Worm (Caenorhabditis elegans) whole organism, L1 larva: ENCODE data around the gene lsm-8.

Experiments
- C16A3.4 ChIP-seq: fragments of 150-350 bp; optimal IDR thresholded peaks from 2 replicates; lab custom pipeline; 2014; ENCODE audit warnings: missing biosample characterization, missing genetic modification characterization
- aha-1 ChIP-seq: fragments of 150-350 bp; optimal IDR thresholded peaks from 2 replicates; lab custom pipeline; 2014; ENCODE audit warnings: missing biosample characterization, missing genetic modification characterization
- blmp-1 ChIP-seq: fragments of 150-350 bp; optimal IDR thresholded peaks from 2 replicates; lab custom pipeline; 2014; ENCODE audit warnings: missing biosample characterization, missing genetic modification characterization
- ces-1 ChIP-seq: fragments of 150-350 bp; optimal IDR thresholded peaks from 2 replicates; lab custom pipeline; 2014; ENCODE audit warnings: missing biosample characterization, missing genetic modification reagents, missing genetic modification characterization
- dpl-1 ChIP-seq, 3 experiments: fragments of 150-350 bp in 2 of 3; sonication (generic microtip) in 1 of 3; optimal IDR thresholded peaks; 2 replicates each; lab custom pipeline; 2014 to 2017; ENCODE audit warnings: missing biosample characterization in 3 of 3, missing genetic modification characterization in 3 of 3, missing genetic modification reagents in 3 of 3
- efl-1 ChIP-seq, 4 experiments: fragments of 150-350 bp; optimal IDR thresholded peaks in 3 of 4; peaks in 1 of 4; 1 replicate in 1 of 4; 2 replicates in 3 of 4; lab custom pipeline; 2014; ENCODE audit warnings: missing biosample characterization in 2 of 4, missing genetic modification characterization in 2 of 4, missing genetic modification reagents in 2 of 4
- egl-13 ChIP-seq: sonication (generic microtip); optimal IDR thresholded peaks from 2 replicates; lab custom pipeline; 2016; ENCODE audit warnings: missing genotype, missing genetic modification reagents, missing genetic modification characterization, missing compliant biosample characterization
- elt-2 ChIP-seq: sonication (generic microtip); optimal IDR thresholded peaks from 2 replicates; lab custom pipeline; 2016; ENCODE audit warnings: missing genetic modification characterization, mild to moderate bottlenecking, inconsistent platforms, missing compliant biosample characterization, missing genetic modification reagents
- fos-1 ChIP-seq: fragments of 150-350 bp; optimal IDR thresholded peaks from 2 replicates; lab custom pipeline; 2014; ENCODE audit warnings: missing biosample characterization, missing genetic modification characterization
- hlh-4 ChIP-seq: sonication (generic microtip); optimal IDR thresholded peaks from 2 replicates; lab custom pipeline; 2016; ENCODE audit warnings: mild to moderate bottlenecking, missing genetic modification characterization, missing compliant biosample characterization
- isw-1 ChIP-seq: fragments of 200-800 bp; sonication (Bioruptor generic); IDR thresholded peaks from 2 replicates; pipeline ENCODE4 v1.3.6; 2022; ENCODE audit warnings: missing genetic modification characterization, missing compliant biosample characterization
- lin-14 ChIP-seq: fragments of 200-800 bp; sonication (Bioruptor generic); optimal IDR thresholded peaks from 2 replicates; lab custom pipeline; 2018; ENCODE audit warnings: mild to moderate bottlenecking, missing genetic modification characterization, moderate library complexity, missing compliant biosample characterization
- lin-15B ChIP-seq: fragments of 150-350 bp; sonication (generic microtip); optimal IDR thresholded peaks from 3 replicates; lab custom pipeline; 2014; ENCODE audit warnings: missing biosample characterization, missing genetic modification characterization
- lin-35 ChIP-seq, 2 experiments: fragments of 150-350 bp; optimal IDR thresholded peaks; 2 replicates each; lab custom pipeline; 2014; ENCODE audit warnings: missing biosample characterization in 2 of 2, missing genetic modification characterization in 2 of 2, missing genetic modification reagents in 2 of 2
- lsy-2 ChIP-seq, 2 experiments: fragments of 150-350 bp; optimal IDR thresholded peaks; 2 replicates each; lab custom pipeline; 2014; ENCODE audit warnings: missing biosample characterization in 2 of 2, missing genetic modification characterization in 2 of 2
- mab-9 ChIP-seq: fragments of 200-800 bp; sonication (Bioruptor generic); IDR thresholded peaks from 2 replicates; pipeline ENCODE4 v1.3.6; 2022; ENCODE audit warnings: missing genetic modification reagents, missing genetic modification characterization, missing compliant biosample characterization
- mdl-1 ChIP-seq, 2 experiments: fragments of 150-350 bp; optimal IDR thresholded peaks; 2 replicates each; lab custom pipeline; 2014 to 2017; ENCODE audit warnings: missing biosample characterization in 2 of 2, missing genetic modification characterization in 2 of 2, inconsistent platforms in 1 of 2
- mep-1 ChIP-seq: fragments of 150-350 bp; optimal IDR thresholded peaks from 2 replicates; lab custom pipeline; 2014; ENCODE audit warnings: missing biosample characterization, missing genetic modification characterization
- nhr-11 ChIP-seq: fragments of 150-350 bp; optimal IDR thresholded peaks from 2 replicates; lab custom pipeline; 2014; ENCODE audit warnings: missing biosample characterization, missing genetic modification characterization
- nhr-19 ChIP-seq: fragments of 200-800 bp; sonication (Bioruptor generic); conservative IDR thresholded peaks from 2 replicates; pipeline ENCODE4 v1.3.6; 2022; ENCODE audit warnings: missing genetic modification characterization, missing compliant biosample characterization
- nhr-47 ChIP-seq: sonication (generic microtip); optimal IDR thresholded peaks from 2 replicates; lab custom pipeline; 2016; ENCODE audit warnings: mild to moderate bottlenecking, missing genetic modification characterization, moderate library complexity, missing compliant biosample characterization
- pax-3 ChIP-seq: fragments of 200-800 bp; sonication (Bioruptor generic); optimal IDR thresholded peaks from 2 replicates; lab custom pipeline; 2018; ENCODE audit warnings: mild to moderate bottlenecking, missing genetic modification characterization, moderate library complexity, missing compliant biosample characterization
- sox-4 ChIP-seq: sonication (generic microtip); optimal IDR thresholded peaks from 2 replicates; lab custom pipeline; 2016; ENCODE audit warnings: missing genetic modification characterization, missing compliant biosample characterization
- swsn-7 ChIP-seq: sonication (generic microtip); optimal IDR thresholded peaks from 2 replicates; lab custom pipeline; 2016; ENCODE audit warnings: missing genetic modification characterization, missing compliant biosample characterization
- tbx-2 ChIP-seq: sonication (generic microtip); optimal IDR thresholded peaks from 2 replicates; lab custom pipeline; 2016; ENCODE audit warnings: missing genetic modification characterization, missing compliant biosample characterization
- unc-130 ChIP-seq: fragments of 150-350 bp; optimal IDR thresholded peaks from 2 replicates; lab custom pipeline; 2017; ENCODE audit warnings: missing biosample characterization, missing genetic modification characterization, inconsistent platforms
- unc-62 ChIP-seq: fragments of 150-350 bp; optimal IDR thresholded peaks from 2 replicates; lab custom pipeline; 2014; ENCODE audit warnings: missing biosample characterization, missing genetic modification reagents, missing genetic modification characterization
- unc-86 ChIP-seq: sonication (generic microtip); optimal IDR thresholded peaks from 2 replicates; lab custom pipeline; 2016; ENCODE audit warnings: missing genetic modification characterization, missing compliant biosample characterization
- unc-98 ChIP-seq: fragments of 200-800 bp; sonication (Bioruptor generic); IDR thresholded peaks from 2 replicates; pipeline ENCODE4 v1.3.6; 2022; ENCODE audit warnings: missing genetic modification characterization, missing compliant biosample characterization
- zip-4 ChIP-seq: fragments of 200-800 bp; sonication (Bioruptor generic); optimal IDR thresholded peaks from 2 replicates; lab custom pipeline; 2018; ENCODE audit warnings: mild to moderate bottlenecking, missing genetic modification characterization, moderate library complexity, missing compliant biosample characterization

lsm-8 gene

ce11 chrIV:6327363-6328015 lies 1.2 kb downstream of the lsm-8 start:
- TF ChIP-seq dpl-1 (GFP tag; optimal IDR thresholded peaks at IDR 0.05; lab: Kevin White, UChicago), result peak in 1 of 3 experiments; percentile 43
- peak in 1 of 2 experiments; percentile 65 for TF ChIP-seq lsy-2 (tag; optimal IDR thresholded peaks at IDR 0.05; lab: Kevin White, UChicago)
- no peak for TF ChIP-seq tbx-2
- TF ChIP-seq blmp-1 (tag; lab: Kevin White, UChicago), result peak; percentile 21
- no peak for TF ChIP-seq unc-86 (tag; lab: Kevin White, UChicago)
- peak; percentile 9 to 26 for TF ChIP-seq efl-1 (optimal IDR thresholded peaks at IDR 0.05; lab: Kevin White, UChicago)
- TF ChIP-seq efl-1 (GFP tag; optimal IDR thresholded peaks at IDR 0.05 in 1 of 2; lab: Kevin White, UChicago), result peak; percentile 29 to 92
- peak; percentile 5 for TF ChIP-seq elt-2 (tag; lab: Kevin White, UChicago)
- no peak for TF ChIP-seq sox-4 (tag; lab: Kevin White, UChicago)
- TF ChIP-seq lin-14 (GFP tag; lab: Kevin White, UChicago), result peak; percentile 44
- peak; percentile 12 to 32 for TF ChIP-seq lin-35 (GFP tag; optimal IDR thresholded peaks at IDR 0.05; lab: Kevin White, UChicago)

ce11 chrIV:6328198-6328597 lies 1.9 kb downstream of the lsm-8 start:
- TF ChIP-seq fos-1 (tag; lab: Kevin White, UChicago) (no peak), zip-4 (GFP tag; lab: Kevin White, UChicago) (no peak), pax-3 (no peak), unc-130 (no peak), nhr-47 (tag; lab: Kevin White, UChicago) (no peak), C16A3.4 (tag; lab: Kevin White, UChicago) (no peak), unc-98 (GFP tag; lab: Robert Waterston, UW) (no peak), ces-1 (GFP tag; lab: Kevin White, UChicago) (no peak), nhr-11 (tag; lab: Kevin White, UChicago) (no peak), lin-35 (GFP tag; optimal IDR thresholded peaks at IDR 0.05; lab: Kevin White, UChicago) (no peak), aha-1 (tag; lab: Kevin White, UChicago) (no peak), swsn-7 (tag; lab: Kevin White, UChicago) (no peak)

ce11 chrIV:6329339-6329738 lies 3.0 kb downstream of the lsm-8 start, which contains the start of gene seu-1:
Gene seu-1, plus strand, starts transcription at chrIV:6329639.
- TF ChIP-seq isw-1 (GFP tag; lab: Robert Waterston, UW) (no peak), efl-1 (optimal IDR thresholded peaks at IDR 0.05; lab: Kevin White, UChicago) (no peak), efl-1 (GFP tag; optimal IDR thresholded peaks at IDR 0.05 in 1 of 2; lab: Kevin White, UChicago) (peak in 1 of 2 experiments; percentile 65), lin-15B (tag; lab: Kevin White, UChicago) (no peak)

- no peak for TF ChIP-seq egl-13 (tag; lab: Kevin White, UChicago)
- TF ChIP-seq elt-2 (tag; lab: Kevin White, UChicago), result peak; percentile 12
- TF ChIP-seq lin-14 (GFP tag; lab: Kevin White, UChicago), result peak; percentile 26
- TF ChIP-seq, all 84 proteins: peak for 2
These were observed 4.5 kb downstream of the lsm-8 start for ce11 chrIV:6330790-6331189.

ce11 chrIV:6333915-6334314 lies 7.6 kb downstream of the lsm-8 start, which contains the start of gene blos-2:
Gene blos-2, plus strand, starts transcription at chrIV:6334215.
- 0 out of 2 replicates have a peak, but pooled peaks have one; percentile 5 for TF ChIP-seq nhr-19 (GFP tag; lab: Robert Waterston, UW)
- no peak for TF ChIP-seq lin-15B (tag; lab: Kevin White, UChicago)

ce11 chrIV:6335908-6336307 lies 9.6 kb downstream of the lsm-8 start, which contains the start of gene mif-4:
Gene mif-4, minus strand, starts transcription at chrIV:6335994.
- TF ChIP-seq blmp-1 (tag; lab: Kevin White, UChicago), result peak; percentile 31
- peak in 1 of 2 experiments; percentile 9 for TF ChIP-seq mdl-1 (tag; optimal IDR thresholded peaks at IDR 0.05; lab: Kevin White, UChicago)
- no peak for TF ChIP-seq mab-9 (GFP tag; lab: Robert Waterston, UW)
- peak; percentile 56 for TF ChIP-seq lin-14 (GFP tag; lab: Kevin White, UChicago)
- no peak for TF ChIP-seq unc-86 (tag; lab: Kevin White, UChicago)
- TF ChIP-seq unc-62 (GFP tag; lab: Kevin White, UChicago), result no peak
- TF ChIP-seq hlh-4 (tag; lab: Kevin White, UChicago), result no peak
- TF ChIP-seq ces-1 (GFP tag; lab: Kevin White, UChicago), result no peak
- peak; percentile 14 for TF ChIP-seq mep-1 (tag; lab: Kevin White, UChicago)
- TF ChIP-seq, all 84 proteins: peak for 4
